Fruit fly (Drosophila melanogaster) whole organism, embryonic: ENCODE results near the gene Vps53.
A peak's percentile ranks its signal among the peaks of the same experiment; 100 is the strongest.

ENCODE experiments used
- B-H2 ChIP-seq: fragments of 200-800 bp; sonication (Bioruptor generic); optimal IDR thresholded peaks from 2 replicates; lab custom pipeline; 2018; ENCODE audit warnings: missing biosample characterization, mild to moderate bottlenecking, missing genetic modification characterization
- CG10321 ChIP-seq: fragments of 200-800 bp; sonication (Bioruptor generic); IDR thresholded peaks from 2 replicates; pipeline ENCODE4 v1.3.6; 2022; ENCODE audit warnings: missing biosample characterization, missing genetic modification characterization
- CG10366 ChIP-seq: fragments of 200-800 bp; sonication (Bioruptor generic); IDR thresholded peaks from 2 replicates; pipeline ENCODE4 v1.3.6; 2022; ENCODE audit warnings: missing biosample characterization, missing genetic modification characterization
- CG10431 ChIP-seq: fragments of 200-800 bp; sonication (Bioruptor generic); optimal IDR thresholded peaks from 3 replicates; lab custom pipeline; 2018; ENCODE audit warnings: missing biosample characterization, mild to moderate bottlenecking, missing genetic modification characterization
- CG10979 ChIP-seq: fragments of 200-800 bp; sonication (Bioruptor generic); optimal IDR thresholded peaks from 2 replicates; lab custom pipeline; 2018; ENCODE audit warnings: missing biosample characterization, mild to moderate bottlenecking, missing genetic modification characterization, moderate library complexity
- CG11456 ChIP-seq: fragments of 200-800 bp; sonication (Bioruptor generic); IDR thresholded peaks from 3 replicates; pipeline ENCODE4 v1.3.6; 2022; ENCODE audit warnings: missing biosample characterization, missing genetic modification characterization
- CG11504 ChIP-seq: fragments of 200-800 bp; sonication (Bioruptor generic); optimal IDR thresholded peaks from 3 replicates; lab custom pipeline; 2019; ENCODE audit warnings: missing biosample characterization, mild to moderate bottlenecking, missing genetic modification characterization, moderate library complexity
- CG11723 ChIP-seq: fragments of 200-800 bp; sonication (Bioruptor generic); optimal IDR thresholded peaks from 2 replicates; lab custom pipeline; 2017; ENCODE audit warnings: missing biosample characterization, mild to moderate bottlenecking, missing genetic modification characterization
- CG12942 ChIP-seq: fragments of 200-800 bp; sonication (Bioruptor generic); optimal IDR thresholded peaks from 3 replicates; lab custom pipeline; 2016; ENCODE audit warnings: missing biosample characterization, missing genetic modification characterization
- CG13287 ChIP-seq: fragments of 200-800 bp; sonication (Bioruptor generic); IDR thresholded peaks from 2 replicates; pipeline ENCODE4 v1.3.6; 2022; ENCODE audit warnings: missing biosample characterization, missing genetic modification characterization; ENCODE audit not compliant: partially characterized antibody
- CG14050 ChIP-seq: fragments of 200-800 bp; sonication (Bioruptor generic); IDR thresholded peaks from 3 replicates; pipeline ENCODE4 v1.3.6; 2022; ENCODE audit warnings: missing biosample characterization, missing genetic modification characterization
- CG15479 ChIP-seq: fragments of 200-800 bp; sonication (Bioruptor generic); optimal IDR thresholded peaks from 3 replicates; lab custom pipeline; 2019; ENCODE audit warnings: missing biosample characterization, mild to moderate bottlenecking, missing genetic modification characterization, moderate library complexity
- CG17186 ChIP-seq: fragments of 200-800 bp; sonication (Bioruptor generic); optimal IDR thresholded peaks from 3 replicates; lab custom pipeline; 2017; ENCODE audit warnings: missing biosample characterization, missing genetic modification reagents, missing genetic modification characterization
- CG18262 ChIP-seq: fragments of 200-800 bp; optimal IDR thresholded peaks from 3 replicates; lab custom pipeline; 2019; ENCODE audit warnings: missing biosample characterization, mild to moderate bottlenecking, missing genetic modification characterization, moderate library complexity
- CG18764 ChIP-seq: fragments of 200-800 bp; sonication (Bioruptor generic); optimal IDR thresholded peaks from 3 replicates; lab custom pipeline; 2016; ENCODE audit warnings: missing biosample characterization, missing genetic modification characterization
- CG2712 ChIP-seq: fragments of 200-800 bp; optimal IDR thresholded peaks from 3 replicates; lab custom pipeline; 2019; ENCODE audit warnings: missing biosample characterization, mild to moderate bottlenecking, missing genetic modification characterization, moderate library complexity
- CG30020 ChIP-seq: fragments of 200-800 bp; optimal IDR thresholded peaks from 2 replicates; lab custom pipeline; 2019; ENCODE audit warnings: missing biosample characterization, mild to moderate bottlenecking, missing genetic modification characterization, moderate library complexity
- CG31224 ChIP-seq: fragments of 200-800 bp; sonication (Bioruptor generic); IDR thresholded peaks from 2 replicates; pipeline ENCODE4 v1.3.6; 2022; ENCODE audit warnings: missing biosample characterization, missing genetic modification characterization
- CG3847 ChIP-seq: fragments of 200-800 bp; sonication (Bioruptor generic); IDR thresholded peaks from 2 replicates; pipeline ENCODE4 v1.3.6; 2022; ENCODE audit warnings: missing biosample characterization, missing genetic modification characterization
- CG4328 ChIP-seq: fragments of 200-800 bp; sonication (Bioruptor generic); optimal IDR thresholded peaks from 3 replicates; lab custom pipeline; 2017; ENCODE audit warnings: missing biosample characterization, missing genetic modification reagents, missing genetic modification characterization
- CG4404 ChIP-seq: fragments of 200-800 bp; sonication (Bioruptor generic); IDR thresholded peaks from 2 replicates; pipeline ENCODE4 v1.3.6; 2022; ENCODE audit warnings: missing biosample characterization, missing genetic modification characterization
- CG7963 ChIP-seq: fragments of 200-800 bp; sonication (Bioruptor generic); IDR thresholded peaks from 3 replicates; pipeline ENCODE4 v1.3.6; 2022; ENCODE audit warnings: missing biosample characterization, missing genetic modification characterization; ENCODE audit not compliant: partially characterized antibody
- CG8924 ChIP-seq: fragments of 200-800 bp; optimal IDR thresholded peaks from 3 replicates; lab custom pipeline; 2019; ENCODE audit warnings: missing biosample characterization, mild to moderate bottlenecking, missing genetic modification characterization, moderate library complexity
- CG9727 ChIP-seq: fragments of 200-800 bp; sonication (Bioruptor generic); optimal IDR thresholded peaks from 3 replicates; lab custom pipeline; 2017; ENCODE audit warnings: missing biosample characterization, mild to moderate bottlenecking, missing genetic modification characterization
- D ChIP-seq, 2 experiments: fragments of 200-800 bp in 1 of 2; fragments of >200 bp in 1 of 2; sonication (Bioruptor generic) in 1 of 2; optimal IDR thresholded peaks; 2 replicates in 1 of 2; 3 replicates in 1 of 2; lab custom pipeline; 2017; ENCODE audit warnings: mild to moderate bottlenecking in 1 of 2, missing biosample characterization in 1 of 2, missing genetic modification characterization in 1 of 2, missing genetic modification reagents in 1 of 2
- Lhr ChIP-seq: fragments of 200-800 bp; sonication (Bioruptor generic); optimal IDR thresholded peaks from 3 replicates; lab custom pipeline; 2017; ENCODE audit warnings: mild to moderate bottlenecking, missing biosample characterization, missing genetic modification reagents, missing genetic modification characterization
- Pdp1 ChIP-seq, 2 experiments: fragments of 200-800 bp; sonication (Bioruptor generic); optimal IDR thresholded peaks; 3 replicates each; lab custom pipeline; 2016; ENCODE audit warnings: missing biosample characterization in 2 of 2, missing genetic modification characterization in 2 of 2, mild to moderate bottlenecking in 1 of 2, moderate library complexity in 1 of 2
- Poxn ChIP-seq: fragments of 200-800 bp; sonication (Bioruptor generic); IDR thresholded peaks from 2 replicates; pipeline ENCODE4 v1.3.6; 2022; ENCODE audit warnings: missing biosample characterization, missing genetic modification characterization
- Ssrp ChIP-seq: fragments of 200-800 bp; sonication (Bioruptor generic); optimal IDR thresholded peaks from 2 replicates; lab custom pipeline; 2018; ENCODE audit warnings: missing biosample characterization, mild to moderate bottlenecking, missing genetic modification characterization, moderate library complexity
- Stat92E ChIP-seq, 3 experiments: fragments of >200 bp in 2 of 3; fragments of 200-800 bp in 1 of 3; sonication (Bioruptor generic) in 1 of 3; optimal IDR thresholded peaks; 2 replicates each; lab custom pipeline; 2017 to 2019; ENCODE audit warnings: missing biosample characterization in 3 of 3, missing genetic modification characterization in 3 of 3, mild to moderate bottlenecking in 1 of 3, moderate library complexity in 1 of 3
- YL-1 ChIP-seq: fragments of 200-800 bp; sonication (Bioruptor generic); optimal IDR thresholded peaks from 3 replicates; lab custom pipeline; 2017; ENCODE audit warnings: missing biosample characterization, mild to moderate bottlenecking, missing genetic modification characterization
- ab ChIP-seq: fragments of 200-800 bp; sonication (Bioruptor generic); optimal IDR thresholded peaks from 2 replicates; lab custom pipeline; 2016; ENCODE audit warnings: missing biosample characterization, missing genetic modification characterization
- bigmax ChIP-seq: fragments of 200-800 bp; sonication (Bioruptor generic); optimal IDR thresholded peaks from 2 replicates; lab custom pipeline; 2018; ENCODE audit warnings: missing biosample characterization, mild to moderate bottlenecking, missing genetic modification characterization
- cwo ChIP-seq: fragments of 200-800 bp; sonication (Bioruptor generic); optimal IDR thresholded peaks from 3 replicates; lab custom pipeline; 2017; ENCODE audit warnings: missing biosample characterization, missing genetic modification characterization, mild to moderate bottlenecking, moderate library complexity, missing genetic modification reagents
- dm ChIP-seq: fragments of 200-800 bp; sonication (Bioruptor generic); optimal IDR thresholded peaks from 3 replicates; lab custom pipeline; 2016; ENCODE audit warnings: missing biosample characterization, missing genetic modification characterization
- fu2 ChIP-seq: fragments of 200-800 bp; sonication (Bioruptor generic); optimal IDR thresholded peaks from 2 replicates; lab custom pipeline; 2016; ENCODE audit warnings: missing biosample characterization, missing genetic modification characterization
- gsb ChIP-seq: fragments of 200-800 bp; sonication (Bioruptor generic); IDR thresholded peaks from 2 replicates; pipeline ENCODE4 v1.3.6; 2022; ENCODE audit warnings: missing biosample characterization, missing genetic modification characterization
- insv ChIP-seq, 2 experiments: fragments of 200-800 bp; sonication (Bioruptor generic); optimal IDR thresholded peaks; 3 replicates each; lab custom pipeline; 2016 to 2018; ENCODE audit warnings: missing biosample characterization in 2 of 2, missing genetic modification characterization in 2 of 2
- jumu ChIP-seq: fragments of 200-800 bp; sonication (Bioruptor generic); optimal IDR thresholded peaks from 3 replicates; lab custom pipeline; 2016; ENCODE audit warnings: missing biosample characterization, missing genetic modification characterization
- nau ChIP-seq: fragments of 200-800 bp; sonication (Bioruptor generic); optimal IDR thresholded peaks from 3 replicates; lab custom pipeline; 2017; ENCODE audit warnings: missing biosample characterization, mild to moderate bottlenecking, missing genetic modification characterization, missing genetic modification reagents
- nerfin-1 ChIP-seq: fragments of 200-800 bp; sonication (Bioruptor generic); optimal IDR thresholded peaks from 3 replicates; lab custom pipeline; 2019; ENCODE audit warnings: missing biosample characterization, mild to moderate bottlenecking, missing genetic modification characterization, moderate library complexity
- org-1 ChIP-seq: fragments of 200-800 bp; sonication (Bioruptor generic); optimal IDR thresholded peaks from 2 replicates; lab custom pipeline; 2017; ENCODE audit warnings: missing biosample characterization, missing genetic modification characterization
- psq ChIP-seq: fragments of 200-800 bp; sonication (Bioruptor generic); optimal IDR thresholded peaks from 2 replicates; lab custom pipeline; 2017; ENCODE audit warnings: missing biosample characterization, missing genetic modification characterization
- sc ChIP-seq, 3 experiments: fragments of >200 bp in 2 of 3; fragments of 200-800 bp in 1 of 3; sonication (Bioruptor generic) in 1 of 3; optimal IDR thresholded peaks; 2 replicates in 2 of 3; 3 replicates in 1 of 3; lab custom pipeline; 2017; ENCODE audit warnings: mild to moderate bottlenecking in 1 of 3, missing biosample characterization in 1 of 3, missing genetic modification characterization in 1 of 3, missing genetic modification reagents in 1 of 3
- schlank ChIP-seq: fragments of 200-800 bp; sonication (Bioruptor generic); optimal IDR thresholded peaks from 2 replicates; lab custom pipeline; 2018; ENCODE audit warnings: missing biosample characterization, mild to moderate bottlenecking, missing genetic modification characterization
- sens ChIP-seq: fragments of 200-800 bp; sonication (Bioruptor generic); peaks from one replicate; lab custom pipeline; 2016; ENCODE audit warnings: missing biosample characterization, missing genetic modification characterization
- stwl ChIP-seq: fragments of 200-800 bp; sonication (Bioruptor generic); optimal IDR thresholded peaks from 3 replicates; lab custom pipeline; 2018; ENCODE audit warnings: missing biosample characterization, mild to moderate bottlenecking, missing genetic modification characterization, moderate library complexity
- toy ChIP-seq: fragments of 200-800 bp; sonication (Bioruptor generic); IDR thresholded peaks from 2 replicates; pipeline ENCODE4 v1.3.6; 2022; ENCODE audit warnings: missing biosample characterization, missing genetic modification characterization
- yki ChIP-seq: fragments of >200 bp; optimal IDR thresholded peaks from 3 replicates; lab custom pipeline; 2018
- z ChIP-seq: fragments of 200-800 bp; sonication (Bioruptor generic); IDR thresholded peaks from 3 replicates; pipeline ENCODE4 v1.3.6; 2022; ENCODE audit warnings: missing biosample characterization, missing genetic modification characterization

Gene Vps53

DNA sequence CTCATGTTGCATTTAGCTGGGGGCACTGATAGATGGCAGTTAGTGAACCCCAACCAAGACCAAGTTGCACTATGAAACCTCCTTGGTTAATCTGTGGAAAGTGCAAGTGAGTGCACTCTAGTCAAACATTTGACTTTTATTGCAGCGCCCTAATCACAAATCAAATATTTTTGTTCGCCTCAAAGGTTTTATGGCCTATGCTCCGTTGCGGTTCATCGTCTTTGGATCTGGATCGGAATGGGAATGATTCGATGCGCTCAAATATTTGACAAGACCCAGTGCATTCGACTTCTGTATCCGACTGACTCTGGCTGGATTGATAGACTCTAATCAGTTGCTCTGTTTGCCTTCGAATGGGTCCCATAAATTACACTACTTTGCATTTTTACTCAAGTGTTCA, 20.9 kb downstream of the Vps53 start (continued):
- no peak for TF ChIP-seq CG11723 (GFP tag; lab: Kevin White, UChicago)
- no peak for TF ChIP-seq CG11456 (GFP tag; lab: Robert Waterston, UW)
- TF ChIP-seq toy (GFP tag; lab: Robert Waterston, UW) = no peak
- TF ChIP-seq CG10979 = peak; percentile 14
- peak; percentile 15 for TF ChIP-seq org-1 (GFP tag; lab: Kevin White, UChicago)
- TF ChIP-seq CG4328 (GFP tag; lab: Kevin White, UChicago) = no peak
- no peak for TF ChIP-seq yki (lab: Kevin White, UChicago)
- TF ChIP-seq gsb = no peak
- no peak for TF ChIP-seq Poxn (GFP tag; lab: Robert Waterston, UW)
- TF ChIP-seq sens (GFP tag; lab: Kevin White, UChicago) = peak; percentile 76
- TF ChIP-seq CG3847 (GFP tag; lab: Robert Waterston, UW) = no peak
- no peak for TF ChIP-seq CG10321 (GFP tag; lab: Robert Waterston, UW)
- no peak for TF ChIP-seq psq (GFP tag; lab: Kevin White, UChicago)
- no peak for TF ChIP-seq CG10366 (GFP tag; lab: Robert Waterston, UW)
- TF ChIP-seq bigmax (GFP tag; lab: Kevin White, UChicago) = no peak
- no peak for TF ChIP-seq nau (GFP tag; lab: Kevin White, UChicago)
- TF ChIP-seq Lhr (GFP tag; lab: Kevin White, UChicago) = peak; percentile 1
- TF ChIP-seq fu2 (GFP tag; lab: Kevin White, UChicago) = no peak
- peak; percentile 7 for TF ChIP-seq CG8924 (tag; lab: Kevin White, UChicago)
- 0 out of 3 replicates have a peak, but pooled peaks have one; percentile 41 for TF ChIP-seq z (GFP tag; lab: Robert Waterston, UW)
- TF ChIP-seq CG18262 (tag; lab: Kevin White, UChicago) = peak; percentile 30
- TF ChIP-seq schlank (tag; lab: Kevin White, UChicago) = no peak
- no peak for TF ChIP-seq CG31224 (GFP tag; lab: Robert Waterston, UW)
- TF ChIP-seq CG4404 (GFP tag; lab: Robert Waterston, UW) = no peak
- no peak for TF ChIP-seq CG11504 (tag; lab: Kevin White, UChicago)
- TF ChIP-seq CG13287 = no peak
- no peak for TF ChIP-seq Ssrp (tag; lab: Kevin White, UChicago)
- no peak for TF ChIP-seq insv (GFP tag; optimal IDR thresholded peaks at IDR 0.05; lab: Kevin White, UChicago)
- no peak for TF ChIP-seq CG30020 (tag; lab: Kevin White, UChicago)
- TF ChIP-seq cwo (GFP tag; lab: Kevin White, UChicago) = no peak
- peak; percentile 49 for TF ChIP-seq CG15479
- TF ChIP-seq dm (GFP tag; lab: Kevin White, UChicago) = no peak
- TF ChIP-seq B-H2 (GFP tag; lab: Kevin White, UChicago) = no peak
- no peak for TF ChIP-seq CG10431
- TF ChIP-seq CG9727 = peak; percentile 38
- no peak for TF ChIP-seq nerfin-1 (tag; lab: Kevin White, UChicago)
- TF ChIP-seq Pdp1 (GFP tag; optimal IDR thresholded peaks at IDR 0.05; lab: Kevin White, UChicago) = no peak
- no peak for TF ChIP-seq CG17186 (GFP tag; lab: Kevin White, UChicago)
- TF ChIP-seq CG2712 (tag; lab: Kevin White, UChicago) = peak; percentile 15
- no peak for TF ChIP-seq jumu (GFP tag; lab: Kevin White, UChicago)
- TF ChIP-seq YL-1 (GFP tag; lab: Kevin White, UChicago) = no peak
- TF ChIP-seq Stat92E (GFP tag; optimal IDR thresholded peaks at IDR 0.05; lab: Kevin White, UChicago) = no peak
- TF ChIP-seq stwl (tag; lab: Kevin White, UChicago) = no peak
- no peak for TF ChIP-seq CG18764
- TF ChIP-seq ab (GFP tag; lab: Kevin White, UChicago) = no peak
- no peak for TF ChIP-seq D (optimal IDR thresholded peaks at IDR 0.05; lab: Kevin White, UChicago)
- no peak for TF ChIP-seq D (GFP tag; optimal IDR thresholded peaks at IDR 0.05; lab: Kevin White, UChicago)
- TF ChIP-seq sc (optimal IDR thresholded peaks at IDR 0.05; lab: Kevin White, UChicago) = no peak
- no peak for TF ChIP-seq sc (GFP tag; optimal IDR thresholded peaks at IDR 0.05; lab: Kevin White, UChicago)
- TF ChIP-seq CG14050 (GFP tag; lab: Robert Waterston, UW) = no peak
- TF ChIP-seq CG7963 (GFP tag; lab: Robert Waterston, UW) = no peak
- no peak for TF ChIP-seq CG12942 (GFP tag; lab: Kevin White, UChicago)
